Worm (Caenorhabditis elegans) whole organism, early embryonic: ENCODE results near the gene fbxa-154.

ENCODE experiments used
- B0310.2 ChIP-seq: sonication (generic microtip); optimal IDR thresholded peaks from 2 replicates; lab custom pipeline; 2016; ENCODE audit warnings: mild to moderate bottlenecking, missing genetic modification characterization, missing compliant biosample characterization
- ama-1 ChIP-seq: fragments of 150-350 bp; optimal IDR thresholded peaks from 2 replicates; lab custom pipeline; 2014
- ceh-36 ChIP-seq: sonication (generic microtip); optimal IDR thresholded peaks from 2 replicates; lab custom pipeline; 2016; ENCODE audit warnings: missing genetic modification characterization, inconsistent platforms, missing compliant biosample characterization
- hmbx-1 ChIP-seq: sonication (generic microtip); optimal IDR thresholded peaks from 2 replicates; lab custom pipeline; 2016; ENCODE audit warnings: mild to moderate bottlenecking, missing genetic modification characterization, missing compliant biosample characterization
- hnd-1 ChIP-seq: sonication (generic microtip); optimal IDR thresholded peaks from 2 replicates; lab custom pipeline; 2016; ENCODE audit warnings: missing genetic modification characterization, missing compliant biosample characterization
- pes-1 ChIP-seq: fragments of 200-800 bp; sonication (Bioruptor generic); IDR thresholded peaks from 2 replicates; pipeline ENCODE4 v1.3.6; 2022; ENCODE audit warnings: missing genetic modification reagents, missing genetic modification characterization, missing compliant biosample characterization
- sea-1 ChIP-seq: fragments of 200-800 bp; sonication (Bioruptor generic); conservative IDR thresholded peaks from 2 replicates; pipeline ENCODE4 v1.3.6; 2022; ENCODE audit warnings: missing genetic modification characterization, missing compliant biosample characterization

DNA sequence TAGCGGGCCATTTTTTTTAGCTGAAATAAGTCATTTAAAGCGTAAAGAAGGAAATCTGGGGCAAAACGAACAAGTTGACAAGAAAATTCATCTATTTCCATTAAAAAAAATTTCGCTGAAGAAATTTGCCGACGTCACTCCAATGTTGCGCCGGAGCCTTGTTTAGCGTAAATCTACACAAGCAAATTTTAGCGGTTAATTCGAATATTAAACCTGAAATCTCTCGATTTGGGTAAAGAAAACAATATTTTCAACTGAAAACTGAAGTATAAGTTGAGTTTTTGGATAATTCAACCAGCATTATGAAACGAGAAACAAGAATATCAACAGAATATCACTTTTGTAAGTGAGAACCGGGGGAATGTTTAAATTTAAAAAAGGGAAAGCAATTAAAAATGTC lies 26.6 kb downstream of the fbxa-154 start, which contains the start of gene F28F8.9:
- TF ChIP-seq hmbx-1 (tag; lab: Kevin White, UChicago) = no peak
- TF ChIP-seq ceh-36 = no peak
- no peak for TF ChIP-seq B0310.2 (tag; lab: Kevin White, UChicago)
- no peak for TF ChIP-seq pes-1 (GFP tag; lab: Robert Waterston, UW)
- no peak for TF ChIP-seq sea-1
- TF ChIP-seq ama-1 (lab: Kevin White, UChicago) = no peak
- no peak for TF ChIP-seq hnd-1
